Worm (Caenorhabditis elegans): ENCODE measurements around the gene F26F12.8.

F26F12.8 gene

ce11 chrV:5862479-5863188 lies at the start of gene F26F12.8:
Gene F26F12.8, minus strand, starts transcription at chrV:5862529.
- TF ChIP-seq aha-1 (tag), result peak; percentile 67
- TF ChIP-seq unc-39 (tag; optimal IDR thresholded peaks at IDR 0.05), result no peak

DNA sequence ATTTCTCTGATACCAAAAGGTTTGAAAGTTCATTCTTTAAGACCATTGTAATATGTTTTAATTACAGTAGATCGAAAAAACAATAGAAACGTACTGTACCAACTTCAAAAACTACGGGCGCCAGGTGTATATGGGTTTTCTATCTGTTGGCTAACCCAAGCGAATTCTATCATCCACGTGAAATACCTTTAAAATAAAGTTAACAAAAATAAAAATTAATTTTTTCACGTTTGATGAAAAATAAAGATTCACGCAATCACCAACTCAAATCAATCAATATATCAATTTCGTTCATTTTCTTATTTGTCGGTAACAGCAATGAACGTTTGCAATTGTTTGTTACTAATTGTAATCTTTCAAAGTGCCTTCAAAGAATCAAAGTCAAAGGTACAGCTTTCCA lies 44.8 kb upstream of the F26F12.8 start, which contains the start of gene C04E6.4:
TSS of gene C04E6.4 (plus strand) at position 301 of the 400 bp plus-strand sequence.
- TF ChIP-seq arid-1 (GFP tag; conservative IDR thresholded peaks at IDR 0.05) (no peak), pha-4 (GFP tag; IDR thresholded peaks at IDR 0.05) (no peak), pha-4 (tag; optimal IDR thresholded peaks at IDR 0.05) (no peak), zip-11 (GFP tag; IDR thresholded peaks at IDR 0.05) (no peak), nhr-6 (tag; optimal IDR thresholded peaks at IDR 0.05) (no peak), rbr-2 (tag; optimal IDR thresholded peaks at IDR 0.05) (no peak), nhr-102 (tag; optimal IDR thresholded peaks at IDR 0.05) (no peak), dmd-8 (GFP tag; IDR thresholded peaks at IDR 0.05) (no peak), cey-2 (tag; optimal IDR thresholded peaks at IDR 0.05; ENCODE audit: borderline replicate concordance, insufficient read depth) (no peak), mxl-3 (GFP tag; optimal IDR thresholded peaks at IDR 0.05) (no peak), F49E8.2 (tag; optimal IDR thresholded peaks at IDR 0.05; ENCODE audit: borderline replicate concordance) (no peak), ceh-32 (tag; optimal IDR thresholded peaks at IDR 0.05; ENCODE audit: poor library complexity) (no peak), hlh-30 (tag; optimal IDR thresholded peaks at IDR 0.05; ENCODE audit: insufficient read depth) (no peak), gei-8 (GFP tag; optimal IDR thresholded peaks at IDR 0.05) (no peak), hif-1 (tag; optimal IDR thresholded peaks at IDR 0.05) (no peak), set-16 (GFP tag; IDR thresholded peaks at IDR 0.05) (no peak), php-3 (GFP tag; IDR thresholded peaks at IDR 0.05) (no peak)

DNA sequence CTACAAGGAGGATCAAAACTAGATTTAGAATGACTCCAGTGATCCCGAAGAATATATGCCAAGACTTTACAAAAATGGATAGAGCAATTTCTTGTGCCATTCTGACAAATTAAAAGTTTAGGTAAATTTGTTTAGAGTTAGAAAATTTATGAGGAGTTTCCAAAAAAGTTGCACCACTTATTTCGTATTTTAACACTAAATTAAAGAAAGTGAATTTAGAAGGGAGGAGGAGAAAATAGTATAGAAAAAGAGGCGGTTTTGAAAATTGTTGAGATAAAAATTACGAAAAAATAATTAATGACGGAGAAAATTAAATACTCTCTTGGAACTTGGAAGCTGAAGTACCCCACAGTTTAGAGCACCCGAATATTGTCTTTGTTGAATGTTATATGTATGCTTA lies 43.9 kb upstream of the F26F12.8 start, which contains the start of gene srd-15:
TSS of gene srd-15 (minus strand) at position 101 of the 400 bp plus-strand sequence.
- TF ChIP-seq gei-8 (GFP tag; optimal IDR thresholded peaks at IDR 0.05) (no peak), Y5F2A.4 (GFP tag; optimal IDR thresholded peaks at IDR 0.05) (no peak), ceh-20 (GFP tag; IDR thresholded peaks at IDR 0.05) (no peak), T26A8.4 (GFP tag; IDR thresholded peaks at IDR 0.05) (no peak), egl-43 (GFP tag; IDR thresholded peaks at IDR 0.05) (no peak), pha-4 (GFP tag; IDR thresholded peaks at IDR 0.05) (no peak), pha-4 (tag; optimal IDR thresholded peaks at IDR 0.05) (no peak), hlh-11 (tag; optimal IDR thresholded peaks at IDR 0.05) (no peak), lin-15B (tag; optimal IDR thresholded peaks at IDR 0.05) (no peak), F44E2.7 (GFP tag; IDR thresholded peaks at IDR 0.05) (no peak), nhr-237 (tag; optimal IDR thresholded peaks at IDR 0.05) (no peak), hif-1 (tag; optimal IDR thresholded peaks at IDR 0.05) (no peak), snpc-4 (tag; optimal IDR thresholded peaks at IDR 0.05) (no peak), nhr-77 (tag; optimal IDR thresholded peaks at IDR 0.05) (no peak), saeg-2 (GFP tag; IDR thresholded peaks at IDR 0.05) (no peak), unc-130 (GFP tag; optimal IDR thresholded peaks at IDR 0.05) (no peak), nhr-28 (tag; optimal IDR thresholded peaks at IDR 0.05) (no peak), fos-1 (tag; optimal IDR thresholded peaks at IDR 0.05) (no peak)

DNA sequence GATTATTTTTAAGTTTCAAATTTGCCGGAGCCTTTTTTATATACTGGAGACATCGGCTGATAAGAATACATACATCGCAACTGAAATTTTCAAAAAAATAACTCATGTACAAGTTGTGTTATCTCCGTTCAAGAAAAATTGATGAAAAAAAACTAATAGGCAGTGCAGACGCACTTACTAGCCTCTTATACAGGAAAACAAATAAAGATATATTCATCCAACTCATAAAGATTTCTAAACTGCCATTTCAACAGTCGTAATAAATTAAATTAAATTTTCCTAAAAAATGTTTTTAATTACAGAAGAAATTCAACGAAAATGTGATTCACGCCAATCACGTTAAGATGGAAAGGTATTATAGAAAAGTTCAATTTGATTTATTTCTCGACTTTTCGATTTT lies 39.5 kb upstream of the F26F12.8 start, which contains the start of gene C04E6.5:
TSS of gene C04E6.5 (plus strand) at position 301 of the 400 bp plus-strand sequence.
- TF ChIP-seq lin-1 (GFP tag; IDR thresholded peaks at IDR 0.05) (no peak), snpc-4 (tag; optimal IDR thresholded peaks at IDR 0.05) (no peak), madf-9 (GFP tag; conservative IDR thresholded peaks at IDR 0.05) (no peak), aha-1 (tag) (no peak), ama-1 (optimal IDR thresholded peaks at IDR 0.05) (no peak), ceh-28 (tag; optimal IDR thresholded peaks at IDR 0.05) (no peak), T20F7.1 (GFP tag; optimal IDR thresholded peaks at IDR 0.05) (no peak), hif-1 (tag; optimal IDR thresholded peaks at IDR 0.05) (no peak)

Data from whole organism, L4 larva.